Fruit fly (Drosophila melanogaster): ENCODE data around the gene CG14435.

Gene CG14435

dm6 chrX:6863289-6863938 is 19.7 kb upstream of the CG14435 start, which contains the start of gene CG43736 (continued):
- TF ChIP-seq B-H2 (GFP tag; optimal IDR thresholded peaks at IDR 0.05) (peak; percentile 92), CG7839 (tag; optimal IDR thresholded peaks at IDR 0.05) (peak; percentile 98), knrl (GFP tag; IDR thresholded peaks at IDR 0.05; ENCODE audit: partially characterized antibody) (no peak), CG6175 (GFP tag; IDR thresholded peaks at IDR 0.05) (peak; percentile 77; the same call in 2 of the 3 replicates), Dll (GFP tag; IDR thresholded peaks at IDR 0.05; ENCODE audit: partially characterized antibody) (no peak), gro (GFP tag; optimal IDR thresholded peaks at IDR 0.05) (peak; percentile 90), CG5953 (GFP tag; IDR thresholded peaks at IDR 0.05) (peak; percentile 70), Fer3 (tag; optimal IDR thresholded peaks at IDR 0.05) (peak; percentile 96), Lpt (GFP tag; optimal IDR thresholded peaks at IDR 0.05) (no peak), E2f2 (GFP tag; IDR thresholded peaks at IDR 0.05) (peak; percentile 57; the same call in 1 of the 2 replicates), dpn (GFP tag; optimal IDR thresholded peaks at IDR 0.05) (peak; percentile 94), HmgZ (tag; optimal IDR thresholded peaks at IDR 0.05) (peak; percentile 95), sug (tag; optimal IDR thresholded peaks at IDR 0.05) (peak; percentile 93), Aef1 (GFP tag; IDR thresholded peaks at IDR 0.05) (peak; percentile 87), CG32767 (GFP tag; IDR thresholded peaks at IDR 0.05) (peak; percentile 82), Taf1 (GFP tag; IDR thresholded peaks at IDR 0.05) (peak; percentile 65), Kr (GFP tag; optimal IDR thresholded peaks at IDR 0.05) (no peak), sna (GFP tag; IDR thresholded peaks at IDR 0.05; ENCODE audit: partially characterized antibody) (no peak), CG14441 (GFP tag; IDR thresholded peaks at IDR 0.05) (peak; percentile 85), CG13424 (tag; optimal IDR thresholded peaks at IDR 0.05) (peak; percentile 98), CG1832 (GFP tag; optimal IDR thresholded peaks at IDR 0.05) (no peak), chn (GFP tag; optimal IDR thresholded peaks at IDR 0.05) (peak; percentile 92), CG7556 (GFP tag; optimal IDR thresholded peaks at IDR 0.05) (peak; percentile 98), CG4730 (GFP tag; IDR thresholded peaks at IDR 0.05) (peak; percentile 79), CG2129 (GFP tag; IDR thresholded peaks at IDR 0.05; ENCODE audit: partially characterized antibody) (no peak), ind (GFP tag; optimal IDR thresholded peaks at IDR 0.05) (peak; percentile 97), CG18262 (tag; optimal IDR thresholded peaks at IDR 0.05) (peak; percentile 98), D (optimal IDR thresholded peaks at IDR 0.05) (no peak), D (GFP tag; optimal IDR thresholded peaks at IDR 0.05) (peak; percentile 96), CHES-1-like (GFP tag; optimal IDR thresholded peaks at IDR 0.05) (peak; percentile 88), ash1 (GFP tag; optimal IDR thresholded peaks at IDR 0.05) (peak; percentile 49), odd (GFP tag; optimal IDR thresholded peaks at IDR 0.05) (peak; percentile 93), Camta (GFP tag; optimal IDR thresholded peaks at IDR 0.05) (peak; percentile 91), CG31365 (tag; optimal IDR thresholded peaks at IDR 0.05) (peak; percentile 84), CG30403 (GFP tag; optimal IDR thresholded peaks at IDR 0.05) (peak; percentile 97), p53 (GFP tag; optimal IDR thresholded peaks at IDR 0.05) (peak; percentile 59), BtbVII (GFP tag; optimal IDR thresholded peaks at IDR 0.05) (peak; percentile 96), en (GFP tag; optimal IDR thresholded peaks at IDR 0.05) (peak; percentile 83), CG17912 (GFP tag; optimal IDR thresholded peaks at IDR 0.05) (peak; percentile 83), bigmax (GFP tag; optimal IDR thresholded peaks at IDR 0.05) (peak; percentile 48), Dek (tag; optimal IDR thresholded peaks at IDR 0.05) (peak; percentile 94), sim (GFP tag; IDR thresholded peaks at IDR 0.05) (0 out of 2 replicates have a peak, but pooled peaks have one; percentile 12), CG11696 (GFP tag; IDR thresholded peaks at IDR 0.05) (peak; percentile 61), pan (optimal IDR thresholded peaks at IDR 0.05) (no peak), pan (GFP tag; optimal IDR thresholded peaks at IDR 0.05 in 1 of 2, IDR thresholded peaks at IDR 0.05 in 1 of 2) (peak in 1 of 2 experiments; percentile 90), CG13624 (GFP tag; optimal IDR thresholded peaks at IDR 0.05) (peak; percentile 87), HLH54F (GFP tag; optimal IDR thresholded peaks at IDR 0.05) (peak; percentile 92), corto (GFP tag; optimal IDR thresholded peaks at IDR 0.05) (peak; percentile 55), kay (GFP tag; optimal IDR thresholded peaks at IDR 0.05) (peak; percentile 81), CG17186 (GFP tag; optimal IDR thresholded peaks at IDR 0.05) (peak; percentile 82)

Measured in whole organism, embryonic.